Worm (Caenorhabditis elegans) whole organism, L1 larva: ENCODE data around the gene ipla-1.

ENCODE experiments used
- C04F5.9 ChIP-seq: sonication (generic microtip); optimal IDR thresholded peaks from 2 replicates; lab custom pipeline; 2016; ENCODE audit warnings: missing genetic modification characterization, missing compliant biosample characterization
- Y116A8C.19 ChIP-seq: sonication (generic microtip); optimal IDR thresholded peaks from 2 replicates; lab custom pipeline; 2016; ENCODE audit warnings: missing compliant biosample characterization, missing genetic modification characterization, borderline replicate concordance
- aha-1 ChIP-seq: fragments of 150-350 bp; optimal IDR thresholded peaks from 2 replicates; lab custom pipeline; 2014; ENCODE audit warnings: missing biosample characterization, missing genetic modification characterization
- alr-1 ChIP-seq: fragments of 200-800 bp; sonication (Bioruptor generic); optimal IDR thresholded peaks from 2 replicates; lab custom pipeline; 2018; ENCODE audit warnings: borderline replicate concordance, mild to moderate bottlenecking, missing genetic modification characterization, missing compliant biosample characterization
- blmp-1 ChIP-seq: fragments of 150-350 bp; optimal IDR thresholded peaks from 2 replicates; lab custom pipeline; 2014; ENCODE audit warnings: missing biosample characterization, missing genetic modification characterization
- ceh-63 ChIP-seq: fragments of 200-800 bp; sonication (Bioruptor generic); optimal IDR thresholded peaks from 2 replicates; lab custom pipeline; 2018; ENCODE audit warnings: mild to moderate bottlenecking, missing genetic modification characterization, missing compliant biosample characterization
- ceh-88 ChIP-seq: fragments of 200-800 bp; sonication (Bioruptor generic); IDR thresholded peaks from 2 replicates; pipeline ENCODE4 v1.3.6; 2022; ENCODE audit warnings: missing genetic modification characterization, missing compliant biosample characterization
- ceh-90 ChIP-seq: sonication (generic microtip); optimal IDR thresholded peaks from 2 replicates; lab custom pipeline; 2016; ENCODE audit warnings: missing genetic modification characterization, missing compliant biosample characterization
- ces-1 ChIP-seq: fragments of 150-350 bp; optimal IDR thresholded peaks from 2 replicates; lab custom pipeline; 2014; ENCODE audit warnings: missing biosample characterization, missing genetic modification reagents, missing genetic modification characterization
- dpl-1 ChIP-seq, 3 experiments: fragments of 150-350 bp in 2 of 3; sonication (generic microtip) in 1 of 3; optimal IDR thresholded peaks; 2 replicates each; lab custom pipeline; 2014 to 2017; ENCODE audit warnings: missing biosample characterization in 3 of 3, missing genetic modification characterization in 3 of 3, missing genetic modification reagents in 3 of 3
- efl-1 ChIP-seq, 4 experiments: fragments of 150-350 bp; optimal IDR thresholded peaks in 3 of 4; peaks in 1 of 4; 1 replicate in 1 of 4; 2 replicates in 3 of 4; lab custom pipeline; 2014; ENCODE audit warnings: missing biosample characterization in 2 of 4, missing genetic modification characterization in 2 of 4, missing genetic modification reagents in 2 of 4
- efl-3 ChIP-seq: fragments of 200-800 bp; sonication (Bioruptor generic); optimal IDR thresholded peaks from 2 replicates; lab custom pipeline; 2018; ENCODE audit warnings: mild to moderate bottlenecking, missing genetic modification characterization, missing compliant biosample characterization
- egl-13 ChIP-seq: sonication (generic microtip); optimal IDR thresholded peaks from 2 replicates; lab custom pipeline; 2016; ENCODE audit warnings: missing genotype, missing genetic modification reagents, missing genetic modification characterization, missing compliant biosample characterization
- egl-27 ChIP-seq, 2 experiments: fragments of 150-350 bp in 1 of 2; sonication (generic microtip); optimal IDR thresholded peaks; 3 replicates each; lab custom pipeline; 2017 to 2018; ENCODE audit warnings: missing biosample characterization in 2 of 2, missing genetic modification characterization in 2 of 2, missing genetic modification reagents in 2 of 2
- elt-2 ChIP-seq: sonication (generic microtip); optimal IDR thresholded peaks from 2 replicates; lab custom pipeline; 2016; ENCODE audit warnings: missing genetic modification characterization, mild to moderate bottlenecking, inconsistent platforms, missing compliant biosample characterization, missing genetic modification reagents
- elt-3 ChIP-seq, 6 experiments: fragments of 150-350 bp in 1 of 6; sonication (generic microtip); optimal IDR thresholded peaks; 2 replicates each; lab custom pipeline; 2017 to 2018; ENCODE audit warnings: missing biosample characterization in 6 of 6, missing genetic modification characterization in 6 of 6, inconsistent platforms in 1 of 6
- fkh-8 ChIP-seq: sonication (generic microtip); optimal IDR thresholded peaks from 2 replicates; lab custom pipeline; 2016; ENCODE audit warnings: mild to moderate bottlenecking, missing genetic modification characterization, missing compliant biosample characterization
- fos-1 ChIP-seq: fragments of 150-350 bp; optimal IDR thresholded peaks from 2 replicates; lab custom pipeline; 2014; ENCODE audit warnings: missing biosample characterization, missing genetic modification characterization
- grh-1 ChIP-seq: fragments of 200-800 bp; sonication (Bioruptor generic); IDR thresholded peaks from 2 replicates; pipeline ENCODE4 v1.3.6; 2022; ENCODE audit warnings: missing genetic modification reagents, missing genetic modification characterization, missing compliant biosample characterization
- hlh-17 ChIP-seq: fragments of 200-800 bp; sonication (Bioruptor generic); optimal IDR thresholded peaks from 2 replicates; lab custom pipeline; 2018; ENCODE audit warnings: missing genetic modification characterization, mild to moderate bottlenecking, missing compliant biosample characterization, moderate library complexity, borderline replicate concordance
- irx-1 ChIP-seq: sonication (generic microtip); optimal IDR thresholded peaks from 2 replicates; lab custom pipeline; 2016; ENCODE audit warnings: missing genetic modification characterization, missing compliant biosample characterization
- jun-1 ChIP-seq: fragments of 150-350 bp; optimal IDR thresholded peaks from 2 replicates; lab custom pipeline; 2014; ENCODE audit warnings: missing biosample characterization, missing genetic modification reagents, missing genetic modification characterization
- lin-14 ChIP-seq: fragments of 200-800 bp; sonication (Bioruptor generic); optimal IDR thresholded peaks from 2 replicates; lab custom pipeline; 2018; ENCODE audit warnings: mild to moderate bottlenecking, missing genetic modification characterization, moderate library complexity, missing compliant biosample characterization
- lin-35 ChIP-seq, 2 experiments: fragments of 150-350 bp; optimal IDR thresholded peaks; 2 replicates each; lab custom pipeline; 2014; ENCODE audit warnings: missing biosample characterization in 2 of 2, missing genetic modification characterization in 2 of 2, missing genetic modification reagents in 2 of 2
- lir-3 ChIP-seq: sonication (generic microtip); optimal IDR thresholded peaks from 2 replicates; lab custom pipeline; 2016; ENCODE audit warnings: mild to moderate bottlenecking, missing genetic modification characterization, moderate library complexity, missing compliant biosample characterization; ENCODE audit not compliant: poor library complexity
- mab-9 ChIP-seq: fragments of 200-800 bp; sonication (Bioruptor generic); IDR thresholded peaks from 2 replicates; pipeline ENCODE4 v1.3.6; 2022; ENCODE audit warnings: missing genetic modification reagents, missing genetic modification characterization, missing compliant biosample characterization
- mdl-1 ChIP-seq, 2 experiments: fragments of 150-350 bp; optimal IDR thresholded peaks; 2 replicates each; lab custom pipeline; 2014 to 2017; ENCODE audit warnings: missing biosample characterization in 2 of 2, missing genetic modification characterization in 2 of 2, inconsistent platforms in 1 of 2
- mef-2 ChIP-seq: fragments of 150-350 bp; optimal IDR thresholded peaks from 2 replicates; lab custom pipeline; 2014; ENCODE audit warnings: missing biosample characterization, missing genetic modification characterization
- nhr-12 ChIP-seq: sonication (generic microtip); optimal IDR thresholded peaks from 2 replicates; lab custom pipeline; 2017; ENCODE audit warnings: missing biosample characterization, missing genetic modification characterization
- nhr-20 ChIP-seq: sonication (generic microtip); optimal IDR thresholded peaks from 2 replicates; lab custom pipeline; 2016; ENCODE audit warnings: mild to moderate bottlenecking, missing genetic modification characterization, missing compliant biosample characterization
- nhr-237 ChIP-seq: fragments of 150-350 bp; optimal IDR thresholded peaks from 2 replicates; lab custom pipeline; 2014; ENCODE audit warnings: missing biosample characterization, missing genetic modification characterization
- nhr-47 ChIP-seq: sonication (generic microtip); optimal IDR thresholded peaks from 2 replicates; lab custom pipeline; 2016; ENCODE audit warnings: mild to moderate bottlenecking, missing genetic modification characterization, moderate library complexity, missing compliant biosample characterization
- nhr-71 ChIP-seq: sonication (generic microtip); optimal IDR thresholded peaks from 2 replicates; lab custom pipeline; 2016; ENCODE audit warnings: mild to moderate bottlenecking, missing genetic modification characterization, moderate library complexity, missing compliant biosample characterization
- nhr-76 ChIP-seq: sonication (generic microtip); optimal IDR thresholded peaks from 2 replicates; lab custom pipeline; 2017; ENCODE audit warnings: missing biosample characterization, missing genetic modification characterization
- skn-1 ChIP-seq: fragments of 150-350 bp; optimal IDR thresholded peaks from 2 replicates; lab custom pipeline; 2014; ENCODE audit warnings: missing biosample characterization, missing genetic modification characterization
- sox-4 ChIP-seq: sonication (generic microtip); optimal IDR thresholded peaks from 2 replicates; lab custom pipeline; 2016; ENCODE audit warnings: missing genetic modification characterization, missing compliant biosample characterization
- swsn-7 ChIP-seq: sonication (generic microtip); optimal IDR thresholded peaks from 2 replicates; lab custom pipeline; 2016; ENCODE audit warnings: missing genetic modification characterization, missing compliant biosample characterization
- tbx-2 ChIP-seq: sonication (generic microtip); optimal IDR thresholded peaks from 2 replicates; lab custom pipeline; 2016; ENCODE audit warnings: missing genetic modification characterization, missing compliant biosample characterization
- unc-30 ChIP-seq: sonication (generic microtip); optimal IDR thresholded peaks from 2 replicates; lab custom pipeline; 2017; ENCODE audit warnings: missing biosample characterization, missing genetic modification characterization
- unc-62 ChIP-seq: fragments of 150-350 bp; optimal IDR thresholded peaks from 2 replicates; lab custom pipeline; 2014; ENCODE audit warnings: missing biosample characterization, missing genetic modification reagents, missing genetic modification characterization
- unc-86 ChIP-seq: sonication (generic microtip); optimal IDR thresholded peaks from 2 replicates; lab custom pipeline; 2016; ENCODE audit warnings: missing genetic modification characterization, missing compliant biosample characterization
- vab-15 ChIP-seq: sonication (generic microtip); optimal IDR thresholded peaks from 2 replicates; lab custom pipeline; 2017; ENCODE audit warnings: missing genotype, mild to moderate bottlenecking, missing genetic modification characterization, missing compliant biosample characterization
- zag-1 ChIP-seq: fragments of 150-350 bp; optimal IDR thresholded peaks from 2 replicates; lab custom pipeline; 2014; ENCODE audit warnings: missing biosample characterization, missing genetic modification characterization
- ztf-4 ChIP-seq: fragments of 150-350 bp; optimal IDR thresholded peaks from 2 replicates; lab custom pipeline; 2014; ENCODE audit warnings: missing biosample characterization, missing genetic modification characterization

Gene ipla-1

ce11 chrII:4606687-4607297, 5.6 kb upstream of the ipla-1 start (continued):
- TF ChIP-seq ceh-88 (GFP tag; lab: Robert Waterston, UW): no peak
- no peak for TF ChIP-seq ceh-90 (tag; lab: Kevin White, UChicago)
- TF ChIP-seq nhr-47 (tag; lab: Kevin White, UChicago): no peak
- no peak for TF ChIP-seq jun-1 (tag; lab: Kevin White, UChicago)
- no peak for TF ChIP-seq irx-1 (tag; lab: Kevin White, UChicago)
- TF ChIP-seq mdl-1 (tag; optimal IDR thresholded peaks at IDR 0.05; lab: Kevin White, UChicago): no peak
- no peak for TF ChIP-seq ztf-4 (tag; lab: Kevin White, UChicago)
- no peak for TF ChIP-seq grh-1 (GFP tag; lab: Robert Waterston, UW)
- TF ChIP-seq unc-62 (GFP tag; lab: Kevin White, UChicago): no peak

ce11 chrII:4604680-4605079, 3.5 kb upstream of the ipla-1 start:
- no peak for TF ChIP-seq efl-1 (optimal IDR thresholded peaks at IDR 0.05; lab: Kevin White, UChicago)
- peak in 1 of 2 experiments; percentile 72 for TF ChIP-seq efl-1 (GFP tag; optimal IDR thresholded peaks at IDR 0.05 in 1 of 2; lab: Kevin White, UChicago)
- no peak for TF ChIP-seq nhr-71 (tag; lab: Kevin White, UChicago)
- no peak for TF ChIP-seq C04F5.9 (tag; lab: Kevin White, UChicago)
- no peak for TF ChIP-seq egl-27 (tag; optimal IDR thresholded peaks at IDR 0.05; lab: Kevin White, UChicago)
- no peak for TF ChIP-seq ceh-63 (GFP tag; lab: Kevin White, UChicago)
- no peak for TF ChIP-seq ces-1
- no peak for TF ChIP-seq fos-1 (tag; lab: Kevin White, UChicago)

DNA sequence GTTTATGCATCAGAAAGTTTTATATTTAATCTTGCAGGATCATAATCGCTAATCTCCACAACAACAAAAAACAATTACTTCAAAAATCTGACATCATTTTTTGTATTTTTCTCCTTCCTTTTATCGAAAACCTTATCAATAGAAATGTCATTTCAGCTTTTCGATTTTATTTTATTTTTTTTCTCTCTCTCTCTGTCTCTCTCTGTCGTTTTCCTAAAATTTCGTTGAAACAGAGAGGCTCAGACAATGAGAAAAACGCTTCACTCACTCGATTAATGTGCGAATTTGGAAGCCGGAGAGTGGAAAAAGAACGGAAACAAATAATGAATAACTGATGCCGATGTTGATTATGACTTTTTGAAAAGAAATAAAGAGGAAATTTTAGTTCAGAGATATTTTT, 3.0 kb upstream of the ipla-1 start:
- TF ChIP-seq nhr-71 (tag; lab: Kevin White, UChicago): peak; percentile 17
- TF ChIP-seq hlh-17: no peak
- TF ChIP-seq C04F5.9 (tag; lab: Kevin White, UChicago): no peak
- peak; percentile 84 for TF ChIP-seq elt-2 (tag; lab: Kevin White, UChicago)
- TF ChIP-seq efl-1 (optimal IDR thresholded peaks at IDR 0.05; lab: Kevin White, UChicago): peak in 1 of 2 experiments; percentile 9
- peak in 1 of 2 experiments; percentile 58 for TF ChIP-seq efl-1 (GFP tag; optimal IDR thresholded peaks at IDR 0.05 in 1 of 2; lab: Kevin White, UChicago)
- no peak for TF ChIP-seq mab-9 (GFP tag; lab: Robert Waterston, UW)
- TF ChIP-seq nhr-237 (tag; lab: Kevin White, UChicago): no peak
- TF ChIP-seq swsn-7: no peak
- no peak for TF ChIP-seq nhr-76 (tag; lab: Kevin White, UChicago)
- TF ChIP-seq zag-1 (tag; lab: Kevin White, UChicago): no peak
- peak in 1 of 2 experiments; percentile 37 for TF ChIP-seq lin-35 (GFP tag; optimal IDR thresholded peaks at IDR 0.05; lab: Kevin White, UChicago)
- TF ChIP-seq mdl-1 (tag; optimal IDR thresholded peaks at IDR 0.05; lab: Kevin White, UChicago): no peak
- no peak for TF ChIP-seq blmp-1 (tag; lab: Kevin White, UChicago)
- peak; percentile 36 for TF ChIP-seq lin-14

DNA sequence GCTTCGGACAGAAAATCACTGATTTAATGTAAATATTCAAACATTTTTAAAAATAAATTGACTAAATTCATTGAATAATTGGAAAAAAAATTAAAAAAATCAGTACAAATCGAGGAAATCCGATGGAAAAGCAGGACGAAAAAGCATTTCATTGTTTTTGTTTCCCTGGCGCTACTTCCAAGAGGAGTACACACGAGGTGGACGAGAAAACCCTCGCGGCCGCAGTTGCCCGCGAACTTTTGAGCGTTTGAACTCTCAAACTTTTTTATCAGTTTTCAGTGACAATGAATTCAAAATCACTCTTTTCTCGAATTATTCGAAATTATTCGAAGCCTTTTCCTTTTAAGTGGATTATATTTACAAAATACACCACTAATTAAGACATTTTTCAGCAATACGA, 1.9 kb upstream of the ipla-1 start, which contains the start of gene F35D11.4:
F35D11.4 (plus strand) TSS at position 393 of the 400 bp plus-strand sequence.
- TF ChIP-seq lin-14 (peak; percentile 87), egl-13 (tag; lab: Kevin White, UChicago) (peak; percentile 79), mef-2 (tag; lab: Kevin White, UChicago) (no peak), alr-1 (tag; lab: Kevin White, UChicago) (no peak), nhr-20 (tag; lab: Kevin White, UChicago) (peak; percentile 89), Y116A8C.19 (peak; percentile 49), ces-1 (no peak), tbx-2 (tag; lab: Kevin White, UChicago) (peak; percentile 90), swsn-7 (peak; percentile 83), elt-2 (tag; lab: Kevin White, UChicago) (peak; percentile 90), lir-3 (tag; lab: Kevin White, UChicago) (peak; percentile 97), aha-1 (tag; lab: Kevin White, UChicago) (no peak), vab-15 (tag; lab: Kevin White, UChicago) (no peak), zag-1 (tag; lab: Kevin White, UChicago) (no peak), skn-1 (tag; lab: Kevin White, UChicago) (peak; percentile 5), blmp-1 (tag; lab: Kevin White, UChicago) (peak; percentile 61), sox-4 (tag; lab: Kevin White, UChicago) (peak; percentile 88), elt-3 (tag; optimal IDR thresholded peaks at IDR 0.05; lab: Kevin White, UChicago) (peak in 2 of 6 experiments; percentile 33 to 56), unc-30 (tag; lab: Kevin White, UChicago) (no peak), dpl-1 (GFP tag; optimal IDR thresholded peaks at IDR 0.05; lab: Kevin White, UChicago) (peak; percentile 89 to 94 (median 93)), nhr-12 (tag; lab: Kevin White, UChicago) (no peak), fkh-8 (tag; lab: Kevin White, UChicago) (peak; percentile 74), unc-86 (tag; lab: Kevin White, UChicago) (peak; percentile 62), efl-3 (GFP tag; lab: Kevin White, UChicago) (no peak), nhr-237 (tag; lab: Kevin White, UChicago) (no peak)
